Fruit fly (Drosophila melanogaster): ENCODE measurements around the gene Esyt2.

Gene Esyt2

DNA sequence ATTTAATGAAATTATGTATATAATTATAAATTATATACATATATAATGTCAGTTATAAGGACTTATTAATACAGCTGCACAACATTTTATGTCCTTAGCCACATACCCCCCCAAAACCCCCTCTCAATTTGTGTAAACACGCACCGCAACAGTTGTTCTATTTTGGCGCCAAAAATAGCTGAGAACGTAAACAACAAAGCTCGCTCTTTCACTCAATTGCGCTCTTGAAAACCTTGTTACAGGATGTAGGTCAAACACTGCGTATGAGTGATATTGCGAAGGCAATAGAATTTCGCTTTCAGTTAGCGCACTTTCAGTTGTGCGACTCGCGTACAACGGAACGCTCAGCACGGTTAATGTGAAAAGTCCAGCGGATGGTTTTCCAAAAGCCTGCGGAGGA lies at the start of gene Esyt2:
Esyt2 (plus strand) TSS at position 332 of the 400 bp plus-strand sequence.
- no peak for TF ChIP-seq Dll (optimal IDR thresholded peaks at IDR 0.05)
- TF ChIP-seq psq (optimal IDR thresholded peaks at IDR 0.05), result no peak
- TF ChIP-seq pan (optimal IDR thresholded peaks at IDR 0.05), result no peak
- no peak for TF ChIP-seq usp (GFP tag; optimal IDR thresholded peaks at IDR 0.05)
- no peak for TF ChIP-seq EcR (GFP tag; optimal IDR thresholded peaks at IDR 0.05)
- TF ChIP-seq CG8478 (optimal IDR thresholded peaks at IDR 0.05), result no peak

dm6 chr3R:24496084-24496483 lies 48.4 kb upstream of the Esyt2 start:
- TF ChIP-seq Dll (optimal IDR thresholded peaks at IDR 0.05) (no peak), usp (GFP tag; optimal IDR thresholded peaks at IDR 0.05) (no peak), CG8478 (optimal IDR thresholded peaks at IDR 0.05) (no peak), pan (optimal IDR thresholded peaks at IDR 0.05) (no peak), EcR (GFP tag; optimal IDR thresholded peaks at IDR 0.05) (no peak), psq (optimal IDR thresholded peaks at IDR 0.05) (no peak)

- TF ChIP-seq EcR (GFP tag; optimal IDR thresholded peaks at IDR 0.05) (no peak), psq (optimal IDR thresholded peaks at IDR 0.05) (no peak), usp (GFP tag; optimal IDR thresholded peaks at IDR 0.05) (no peak), CG8478 (optimal IDR thresholded peaks at IDR 0.05) (no peak), pan (optimal IDR thresholded peaks at IDR 0.05) (no peak), Dll (optimal IDR thresholded peaks at IDR 0.05) (no peak)
Measured at dm6 chr3R:24503627-24504026, 40.9 kb upstream of the Esyt2 start.

DNA sequence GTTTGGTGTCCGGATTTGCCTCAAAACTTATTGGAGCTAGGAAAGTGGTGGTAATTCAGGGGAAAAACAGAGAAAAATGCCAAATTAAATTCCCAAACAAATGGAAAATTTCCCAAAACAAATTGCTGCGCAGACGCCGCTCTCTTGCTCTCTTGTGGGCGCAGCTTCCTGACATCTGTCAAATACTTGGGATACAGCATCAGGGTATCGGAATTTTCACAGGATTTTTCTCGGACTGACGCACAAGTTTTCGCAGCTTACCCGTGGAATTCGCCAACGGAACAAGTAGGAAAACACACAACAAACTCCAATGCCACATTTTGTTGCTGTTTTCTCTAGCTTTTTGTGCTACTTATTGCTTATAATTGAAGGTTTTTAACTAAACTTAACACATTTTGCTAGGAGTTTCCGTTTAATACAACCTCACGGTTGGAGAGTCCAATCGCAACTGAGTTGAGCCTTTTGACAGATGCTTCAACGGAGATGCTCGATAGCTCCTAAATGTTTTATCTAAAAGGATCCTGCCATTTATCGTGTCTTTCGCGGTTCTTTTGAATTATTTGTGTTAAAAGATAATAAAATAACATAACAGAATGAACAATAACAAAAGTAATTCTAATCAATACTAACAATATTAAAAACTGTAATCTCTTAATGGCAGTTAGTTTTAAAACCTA lies 29.7 kb upstream of the Esyt2 start, which contains the start of the genes nAChRbeta2 and DZIP1:
nAChRbeta2 (minus strand) TSS at position 455 of the 677 bp plus-strand sequence.
DZIP1 (plus strand) TSS at position 627 of the 677 bp plus-strand sequence.
- no peak for TF ChIP-seq CG8478 (optimal IDR thresholded peaks at IDR 0.05)
- TF ChIP-seq EcR (GFP tag; optimal IDR thresholded peaks at IDR 0.05), result no peak
- TF ChIP-seq psq (optimal IDR thresholded peaks at IDR 0.05), result no peak
- no peak for TF ChIP-seq pan (optimal IDR thresholded peaks at IDR 0.05)
- no peak for TF ChIP-seq usp (GFP tag; optimal IDR thresholded peaks at IDR 0.05)
- TF ChIP-seq Dll (optimal IDR thresholded peaks at IDR 0.05), result no peak

dm6 chr3R:24518150-24518580 lies 26.4 kb upstream of the Esyt2 start, which contains the start of gene Pp1alpha-96A:
TSS of gene Pp1alpha-96A (plus strand) at chr3R:24518270.
- TF ChIP-seq CG8478 (optimal IDR thresholded peaks at IDR 0.05), result no peak
- no peak for TF ChIP-seq Dll (optimal IDR thresholded peaks at IDR 0.05)
- TF ChIP-seq EcR (GFP tag; optimal IDR thresholded peaks at IDR 0.05), result no peak

- TF ChIP-seq CG8478 (optimal IDR thresholded peaks at IDR 0.05) (no peak), EcR (GFP tag; optimal IDR thresholded peaks at IDR 0.05) (no peak), pan (optimal IDR thresholded peaks at IDR 0.05) (no peak), psq (optimal IDR thresholded peaks at IDR 0.05) (no peak), usp (GFP tag; optimal IDR thresholded peaks at IDR 0.05) (no peak), Dll (optimal IDR thresholded peaks at IDR 0.05) (no peak)
Measured at dm6 chr3R:24521313-24521712, 23.2 kb upstream of the Esyt2 start.

dm6 chr3R:24523578-24523977 lies 20.9 kb upstream of the Esyt2 start, which contains the start of gene CG13622:
TSS of gene CG13622 (minus strand) at chr3R:24523678.
- TF ChIP-seq usp (GFP tag; optimal IDR thresholded peaks at IDR 0.05) (no peak), pan (optimal IDR thresholded peaks at IDR 0.05) (no peak), psq (optimal IDR thresholded peaks at IDR 0.05) (no peak), Dll (optimal IDR thresholded peaks at IDR 0.05) (no peak), EcR (GFP tag; optimal IDR thresholded peaks at IDR 0.05) (no peak), CG8478 (optimal IDR thresholded peaks at IDR 0.05) (no peak)

dm6 chr3R:24524426-24524974 lies 20.0 kb upstream of the Esyt2 start, which contains the start of gene Jhbp12:
TSS of gene Jhbp12 (plus strand) at chr3R:24524794.
- TF ChIP-seq pan (optimal IDR thresholded peaks at IDR 0.05) (no peak), CG8478 (optimal IDR thresholded peaks at IDR 0.05) (no peak), psq (optimal IDR thresholded peaks at IDR 0.05) (no peak), Dll (optimal IDR thresholded peaks at IDR 0.05) (no peak), usp (GFP tag; optimal IDR thresholded peaks at IDR 0.05) (no peak), EcR (GFP tag; optimal IDR thresholded peaks at IDR 0.05) (no peak)

DNA sequence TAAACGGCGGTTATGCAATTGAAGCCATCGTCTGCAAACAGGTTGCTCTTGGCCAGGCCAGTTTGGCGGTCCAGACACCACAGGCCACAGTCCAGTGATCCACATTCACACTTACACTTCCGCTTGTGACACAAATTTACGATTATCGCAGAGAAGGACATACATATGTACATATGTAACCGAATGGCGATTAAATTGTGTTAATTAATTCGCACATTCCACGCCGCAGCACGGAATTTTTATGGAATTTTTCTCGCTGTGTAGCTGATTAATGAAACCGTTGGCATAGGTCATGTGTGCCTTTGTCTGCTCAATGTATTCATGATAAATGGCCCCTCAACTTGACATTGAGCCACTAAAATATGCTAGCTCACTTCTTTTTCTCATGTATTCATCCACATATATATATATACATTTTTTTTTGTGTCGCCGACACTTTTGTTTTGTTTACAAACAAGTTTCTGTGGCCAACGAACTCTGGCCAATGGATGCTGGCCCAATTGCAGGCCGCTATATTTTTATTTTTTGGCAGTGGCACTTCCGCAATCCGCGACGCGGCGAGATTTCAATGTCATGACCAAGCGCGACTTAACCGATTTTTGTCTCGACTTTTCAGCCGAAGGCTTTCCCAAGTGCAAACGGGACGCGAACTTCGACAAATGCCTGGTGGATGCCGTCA lies 18.4 kb upstream of the Esyt2 start:
- TF ChIP-seq psq (optimal IDR thresholded peaks at IDR 0.05) (no peak), Dll (optimal IDR thresholded peaks at IDR 0.05) (no peak), EcR (GFP tag; optimal IDR thresholded peaks at IDR 0.05) (no peak), CG8478 (optimal IDR thresholded peaks at IDR 0.05) (no peak), pan (optimal IDR thresholded peaks at IDR 0.05) (no peak), usp (GFP tag; optimal IDR thresholded peaks at IDR 0.05) (no peak)

DNA sequence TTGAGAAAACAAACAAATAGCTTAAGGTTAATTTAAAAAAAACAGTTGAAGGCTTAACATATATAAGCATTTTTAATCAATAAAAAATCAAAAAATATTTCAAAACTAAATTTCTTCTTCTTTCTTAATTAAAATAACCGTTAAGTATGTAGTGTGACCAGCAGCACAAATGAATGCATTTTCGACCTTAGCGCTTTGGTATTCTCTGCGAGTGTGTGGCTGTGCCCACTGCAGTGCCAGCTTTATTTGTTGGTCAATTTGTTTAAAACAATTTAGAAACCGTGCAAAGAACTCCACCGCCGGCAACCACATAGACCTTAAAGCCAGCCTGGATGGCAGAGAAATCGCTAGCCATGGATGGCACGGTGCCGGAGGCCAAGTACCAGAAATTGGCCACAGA lies 16.7 kb upstream of the Esyt2 start, which contains the start of gene CG6607:
CG6607 (plus strand) TSS at position 203 of the 400 bp plus-strand sequence.
- TF ChIP-seq psq (optimal IDR thresholded peaks at IDR 0.05) (no peak), usp (GFP tag; optimal IDR thresholded peaks at IDR 0.05) (no peak), Dll (optimal IDR thresholded peaks at IDR 0.05) (no peak), EcR (GFP tag; optimal IDR thresholded peaks at IDR 0.05) (no peak), CG8478 (optimal IDR thresholded peaks at IDR 0.05) (no peak), pan (optimal IDR thresholded peaks at IDR 0.05) (no peak)

- no peak for TF ChIP-seq psq (optimal IDR thresholded peaks at IDR 0.05)
- TF ChIP-seq Dll (optimal IDR thresholded peaks at IDR 0.05), result no peak
- no peak for TF ChIP-seq EcR (GFP tag; optimal IDR thresholded peaks at IDR 0.05)
- TF ChIP-seq usp (GFP tag; optimal IDR thresholded peaks at IDR 0.05), result no peak
- no peak for TF ChIP-seq pan (optimal IDR thresholded peaks at IDR 0.05)
Measured at dm6 chr3R:24530328-24530727, 14.2 kb upstream of the Esyt2 start, which contains the start of the genes CG13623 and ana1. TSS of gene CG13623 (minus strand) at chr3R:24530558. TSS of gene ana1 (plus strand) at chr3R:24530576.
